Fruit fly (Drosophila melanogaster) whole organism, embryonic: Measurements from ENCODE around the gene CG14454.
A peak's percentile ranks its signal among the peaks of the same experiment; 100 is the strongest.

Experiments used
- BEAF-32 ChIP-seq: fragments of 200-800 bp; sonication (Bioruptor generic); optimal IDR thresholded peaks from 3 replicates; lab custom pipeline; 2017; ENCODE audit warnings: missing biosample characterization, missing genetic modification characterization, mild to moderate bottlenecking, moderate library complexity, missing genetic modification reagents
- Bgb ChIP-seq: fragments of 200-800 bp; sonication (Bioruptor generic); IDR thresholded peaks from 2 replicates; pipeline ENCODE4 v1.3.6; 2022; ENCODE audit warnings: missing biosample characterization, missing genetic modification characterization; ENCODE audit not compliant: partially characterized antibody
- BtbVII ChIP-seq: fragments of 200-800 bp; sonication (Bioruptor generic); optimal IDR thresholded peaks from 3 replicates; lab custom pipeline; 2017; ENCODE audit warnings: missing biosample characterization, mild to moderate bottlenecking, missing genetic modification characterization
- CG10274 ChIP-seq: fragments of 200-800 bp; sonication (Bioruptor generic); optimal IDR thresholded peaks from 3 replicates; lab custom pipeline; 2017; ENCODE audit warnings: missing biosample characterization, mild to moderate bottlenecking, missing genetic modification characterization
- CG10543 ChIP-seq: fragments of 200-800 bp; sonication (Bioruptor generic); optimal IDR thresholded peaks from 3 replicates; lab custom pipeline; 2017; ENCODE audit warnings: missing biosample characterization, mild to moderate bottlenecking, missing genetic modification characterization, moderate library complexity
- CG12769 ChIP-seq: fragments of 200-800 bp; sonication (Bioruptor generic); optimal IDR thresholded peaks from 2 replicates; lab custom pipeline; 2019; ENCODE audit warnings: missing biosample characterization, mild to moderate bottlenecking, missing genetic modification characterization, moderate library complexity
- CG13894 ChIP-seq: fragments of 200-800 bp; sonication (Bioruptor generic); optimal IDR thresholded peaks from 3 replicates; lab custom pipeline; 2018; ENCODE audit warnings: missing biosample characterization, mild to moderate bottlenecking, missing genetic modification characterization, moderate library complexity
- CG14965 ChIP-seq: fragments of 200-800 bp; sonication (Bioruptor generic); optimal IDR thresholded peaks from 2 replicates; lab custom pipeline; 2016; ENCODE audit warnings: missing biosample characterization, missing genetic modification characterization, borderline replicate concordance
- CG15269 ChIP-seq: fragments of 200-800 bp; sonication (Bioruptor generic); optimal IDR thresholded peaks from 2 replicates; lab custom pipeline; 2018; ENCODE audit warnings: missing biosample characterization, mild to moderate bottlenecking, missing genetic modification characterization, moderate library complexity
- CG18764 ChIP-seq: fragments of 200-800 bp; sonication (Bioruptor generic); optimal IDR thresholded peaks from 3 replicates; lab custom pipeline; 2016; ENCODE audit warnings: missing biosample characterization, missing genetic modification characterization
- CG34376 ChIP-seq: fragments of 200-800 bp; sonication (Bioruptor generic); optimal IDR thresholded peaks from 2 replicates; lab custom pipeline; 2018; ENCODE audit warnings: missing biosample characterization, mild to moderate bottlenecking, missing genetic modification characterization
- CG4617 ChIP-seq: fragments of 200-800 bp; sonication (Bioruptor generic); optimal IDR thresholded peaks from 3 replicates; lab custom pipeline; 2016; ENCODE audit warnings: missing biosample characterization, missing genetic modification characterization, borderline replicate concordance
- CG4730 ChIP-seq: fragments of 200-800 bp; sonication (Bioruptor generic); IDR thresholded peaks from 2 replicates; pipeline ENCODE4 v1.3.6; 2022; ENCODE audit warnings: missing biosample characterization, missing genetic modification characterization
- CG6813 ChIP-seq: fragments of 200-800 bp; sonication (Bioruptor generic); optimal IDR thresholded peaks from 2 replicates; lab custom pipeline; 2017; ENCODE audit warnings: missing biosample characterization, missing genetic modification characterization, mild to moderate bottlenecking, moderate library complexity, missing genetic modification reagents
- CG7928 ChIP-seq: fragments of 200-800 bp; sonication (Bioruptor generic); optimal IDR thresholded peaks from 2 replicates; lab custom pipeline; 2017; ENCODE audit warnings: missing biosample characterization, mild to moderate bottlenecking, missing genetic modification characterization
- CTCF ChIP-seq: fragments of 200-800 bp; sonication (Bioruptor generic); optimal IDR thresholded peaks from 2 replicates; lab custom pipeline; 2017; ENCODE audit warnings: missing biosample characterization, mild to moderate bottlenecking, missing genetic modification characterization, moderate library complexity
- Eip74EF ChIP-seq, 2 experiments: fragments of 200-800 bp in 1 of 2; fragments of >200 bp in 1 of 2; sonication (Bioruptor generic) in 1 of 2; optimal IDR thresholded peaks; 2 replicates each; lab custom pipeline; 2017 to 2019; ENCODE audit warnings: missing biosample characterization in 2 of 2, missing genetic modification characterization in 2 of 2, mild to moderate bottlenecking in 1 of 2, moderate library complexity in 1 of 2
- Fer3 ChIP-seq: fragments of 200-800 bp; sonication (Bioruptor generic); optimal IDR thresholded peaks from 2 replicates; lab custom pipeline; 2018; ENCODE audit warnings: missing biosample characterization, mild to moderate bottlenecking, missing genetic modification characterization, moderate library complexity
- GATAe ChIP-seq: fragments of 200-800 bp; sonication (Bioruptor generic); conservative IDR thresholded peaks from 2 replicates; pipeline ENCODE4 v1.3.6; 2022; ENCODE audit warnings: missing biosample characterization, missing genetic modification characterization
- Gsc ChIP-seq: fragments of 200-800 bp; sonication (Bioruptor generic); IDR thresholded peaks from 2 replicates; pipeline ENCODE4 v1.3.6; 2022; ENCODE audit warnings: missing biosample characterization, missing genetic modification characterization
- HmgZ ChIP-seq: fragments of 200-800 bp; sonication (Bioruptor generic); optimal IDR thresholded peaks from 2 replicates; lab custom pipeline; 2018; ENCODE audit warnings: missing biosample characterization, mild to moderate bottlenecking, missing genetic modification characterization
- Hsf ChIP-seq: fragments of 200-800 bp; sonication (Bioruptor generic); optimal IDR thresholded peaks from 3 replicates; lab custom pipeline; 2016; ENCODE audit warnings: missing biosample characterization, missing genetic modification characterization
- NC2α ChIP-seq: fragments of 200-800 bp; sonication (Bioruptor generic); optimal IDR thresholded peaks from 2 replicates; lab custom pipeline; 2016; ENCODE audit warnings: missing biosample characterization, missing genetic modification characterization
- Pdp1 ChIP-seq, 2 experiments: fragments of 200-800 bp; sonication (Bioruptor generic); optimal IDR thresholded peaks; 3 replicates each; lab custom pipeline; 2016; ENCODE audit warnings: missing biosample characterization in 2 of 2, missing genetic modification characterization in 2 of 2, mild to moderate bottlenecking in 1 of 2, moderate library complexity in 1 of 2
- Sry-δ ChIP-seq: fragments of 200-800 bp; sonication (Bioruptor generic); optimal IDR thresholded peaks from 2 replicates; lab custom pipeline; 2016; ENCODE audit warnings: missing biosample characterization, missing genetic modification characterization
- Taf1 ChIP-seq: fragments of 200-800 bp; sonication (Bioruptor generic); IDR thresholded peaks from 2 replicates; pipeline ENCODE4 v1.3.6; 2022; ENCODE audit warnings: missing biosample characterization, missing genetic modification characterization
- ara ChIP-seq: fragments of 200-800 bp; sonication (Bioruptor generic); IDR thresholded peaks from 2 replicates; pipeline ENCODE4 v1.3.6; 2022; ENCODE audit warnings: missing biosample characterization, missing genetic modification characterization
- cad ChIP-seq: fragments of >200 bp; optimal IDR thresholded peaks from 2 replicates; lab custom pipeline; 2017; ENCODE audit warnings: missing biosample characterization, missing genetic modification characterization
- cg ChIP-seq: fragments of 200-800 bp; sonication (Bioruptor generic); optimal IDR thresholded peaks from 3 replicates; lab custom pipeline; 2019; ENCODE audit warnings: missing biosample characterization, mild to moderate bottlenecking, missing genetic modification characterization, moderate library complexity
- chinmo ChIP-seq: fragments of 200-800 bp; sonication (Bioruptor generic); IDR thresholded peaks from 4 replicates; pipeline ENCODE4 v1.3.6; 2022; ENCODE audit warnings: missing biosample characterization, missing genetic modification characterization; ENCODE audit not compliant: partially characterized antibody
- crc ChIP-seq: fragments of 200-800 bp; sonication (Bioruptor generic); optimal IDR thresholded peaks from 2 replicates; lab custom pipeline; 2016; ENCODE audit warnings: missing biosample characterization, missing genetic modification characterization
- cwo ChIP-seq: fragments of 200-800 bp; sonication (Bioruptor generic); optimal IDR thresholded peaks from 3 replicates; lab custom pipeline; 2017; ENCODE audit warnings: missing biosample characterization, missing genetic modification characterization, mild to moderate bottlenecking, moderate library complexity, missing genetic modification reagents
- dpn ChIP-seq, 2 experiments: fragments of 200-800 bp; sonication (Bioruptor generic); optimal IDR thresholded peaks; 3 replicates each; lab custom pipeline; 2016; ENCODE audit warnings: missing biosample characterization in 2 of 2, missing genetic modification characterization in 2 of 2
- ems ChIP-seq: fragments of 200-800 bp; sonication (Bioruptor generic); optimal IDR thresholded peaks from 3 replicates; lab custom pipeline; 2016; ENCODE audit warnings: missing biosample characterization, missing genetic modification characterization
- exex ChIP-seq: fragments of 200-800 bp; sonication (Bioruptor generic); optimal IDR thresholded peaks from 4 replicates; lab custom pipeline; 2018; ENCODE audit warnings: missing biosample characterization, mild to moderate bottlenecking, missing genetic modification characterization, moderate library complexity
- fru ChIP-seq: fragments of >200 bp; optimal IDR thresholded peaks from 2 replicates; lab custom pipeline; 2017
- grn ChIP-seq: fragments of 200-800 bp; sonication (Bioruptor generic); optimal IDR thresholded peaks from 3 replicates; lab custom pipeline; 2017; ENCODE audit warnings: missing biosample characterization, missing genetic modification characterization
- lab ChIP-seq: fragments of 200-800 bp; sonication (Bioruptor generic); optimal IDR thresholded peaks from 3 replicates; lab custom pipeline; 2017; ENCODE audit warnings: missing biosample characterization, missing genetic modification characterization, mild to moderate bottlenecking, moderate library complexity, missing genetic modification reagents
- mirr ChIP-seq: fragments of 200-800 bp; sonication (Bioruptor generic); optimal IDR thresholded peaks from 3 replicates; lab custom pipeline; 2018; ENCODE audit warnings: missing biosample characterization, mild to moderate bottlenecking, missing genetic modification characterization
- onecut ChIP-seq: fragments of 200-800 bp; sonication (Bioruptor generic); IDR thresholded peaks from 2 replicates; pipeline ENCODE4 v1.3.6; 2022; ENCODE audit warnings: missing biosample characterization, missing genetic modification characterization
- repo ChIP-seq: fragments of 200-800 bp; sonication (Bioruptor generic); optimal IDR thresholded peaks from 2 replicates; lab custom pipeline; 2016; ENCODE audit warnings: missing biosample characterization, missing genetic modification characterization
- sd ChIP-seq: fragments of 200-800 bp; sonication (Bioruptor generic); optimal IDR thresholded peaks from 3 replicates; lab custom pipeline; 2018; ENCODE audit warnings: missing biosample characterization, mild to moderate bottlenecking, missing genetic modification characterization, moderate library complexity
- shn ChIP-seq: fragments of 200-800 bp; sonication (Bioruptor generic); optimal IDR thresholded peaks from 3 replicates; lab custom pipeline; 2016; ENCODE audit warnings: missing biosample characterization, missing genetic modification characterization
- slbo ChIP-seq: fragments of 200-800 bp; sonication (Bioruptor generic); IDR thresholded peaks from 2 replicates; pipeline ENCODE4 v1.3.6; 2022; ENCODE audit warnings: missing biosample characterization, missing genetic modification characterization
- sug ChIP-seq: fragments of 200-800 bp; optimal IDR thresholded peaks from 2 replicates; lab custom pipeline; 2019; ENCODE audit warnings: missing biosample characterization, mild to moderate bottlenecking, missing genetic modification characterization, moderate library complexity
- twi ChIP-seq: fragments of 200-800 bp; optimal IDR thresholded peaks from 2 replicates; lab custom pipeline; 2019; ENCODE audit warnings: missing biosample characterization, mild to moderate bottlenecking, missing genetic modification characterization, moderate library complexity
- vvl ChIP-seq: fragments of 200-800 bp; sonication (Bioruptor generic); IDR thresholded peaks from 2 replicates; pipeline ENCODE4 v1.3.6; 2022; ENCODE audit warnings: missing biosample characterization, missing genetic modification characterization

The CG14454 gene

DNA sequence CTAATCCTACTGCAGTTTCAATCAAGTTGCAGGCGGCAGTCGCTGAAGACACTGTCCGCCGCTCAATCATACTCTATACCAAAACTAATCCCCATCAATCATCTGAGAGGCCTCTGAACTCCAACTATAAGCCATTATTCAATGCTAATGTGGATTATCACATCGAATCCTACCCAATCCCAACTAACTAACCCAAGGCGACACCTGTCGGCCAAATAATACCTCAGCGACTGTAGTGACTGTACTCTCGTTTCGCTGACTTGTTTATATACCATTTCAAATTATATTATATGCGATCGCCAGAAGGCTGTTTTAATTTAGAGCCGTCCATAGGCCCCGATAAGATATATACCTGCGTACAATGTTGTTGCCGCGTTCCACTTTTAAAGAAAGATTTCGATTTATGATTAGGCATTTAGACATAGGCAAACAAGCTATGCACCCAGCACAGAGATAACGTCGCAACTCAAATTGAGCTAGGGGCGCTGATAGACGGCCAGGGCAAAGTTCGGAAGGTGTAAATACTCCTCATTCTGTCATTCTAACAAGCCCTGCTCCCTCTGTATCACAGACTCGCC is 20.5 kb downstream of the CG14454 start (continued):
- TF ChIP-seq CG7928 (GFP tag; lab: Kevin White, UChicago) (no peak), sd (tag; lab: Kevin White, UChicago) (peak; percentile 58), mirr (peak; percentile 90), CG10543 (peak; percentile 39), CTCF (GFP tag; lab: Kevin White, UChicago) (peak; percentile 84), CG4730 (no peak), NC2α (GFP tag; lab: Kevin White, UChicago) (no peak), lab (GFP tag; lab: Kevin White, UChicago) (peak; percentile 41), CG12769 (tag; lab: Kevin White, UChicago) (no peak), BtbVII (peak; percentile 1), CG34376 (GFP tag; lab: Kevin White, UChicago) (peak; percentile 55), repo (no peak), CG4617 (no peak), vvl (no peak), ara (GFP tag; lab: Robert Waterston, UW) (no peak)

dm6 chr3L:22670174-22670573 is 22.2 kb downstream of the CG14454 start:
- no peak for TF ChIP-seq cg (GFP tag; lab: Kevin White, UChicago)
- peak; percentile 46 for TF ChIP-seq sug (tag; lab: Kevin White, UChicago)
- no peak for TF ChIP-seq slbo (GFP tag; lab: Robert Waterston, UW)
- TF ChIP-seq Taf1 (GFP tag; lab: Robert Waterston, UW) = no peak
- TF ChIP-seq CG34376 (GFP tag; lab: Kevin White, UChicago) = peak; percentile 34
- TF ChIP-seq Eip74EF (GFP tag; optimal IDR thresholded peaks at IDR 0.05; lab: Kevin White, UChicago) = no peak
- peak; percentile 6 for TF ChIP-seq HmgZ (tag; lab: Kevin White, UChicago)
- 0 out of 4 replicates have a peak, but pooled peaks have one; percentile 19 for TF ChIP-seq chinmo
- no peak for TF ChIP-seq Gsc (GFP tag; lab: Robert Waterston, UW)
- TF ChIP-seq cwo (GFP tag; lab: Kevin White, UChicago) = no peak
- no peak for TF ChIP-seq Fer3
- no peak for TF ChIP-seq fru
- no peak for TF ChIP-seq onecut (GFP tag; lab: Robert Waterston, UW)
- no peak for TF ChIP-seq cad
- TF ChIP-seq twi = peak; percentile 33
- TF ChIP-seq exex (tag; lab: Kevin White, UChicago) = peak; percentile 74
- peak; percentile 83 for TF ChIP-seq sd (tag; lab: Kevin White, UChicago)
- no peak for TF ChIP-seq ems (GFP tag; lab: Kevin White, UChicago)
- peak; percentile 94 for TF ChIP-seq grn (GFP tag; lab: Kevin White, UChicago)
- TF ChIP-seq Pdp1 (GFP tag; optimal IDR thresholded peaks at IDR 0.05; lab: Kevin White, UChicago) = peak in 1 of 2 experiments; percentile 90
- TF ChIP-seq CG18764 (GFP tag; lab: Kevin White, UChicago) = no peak

dm6 chr3L:22669275-22670006 is 22.9 kb downstream of the CG14454 start, which contains the start of gene Jhbp6:
Jhbp6 (plus strand) TSS chr3L:22669956.
- no peak for TF ChIP-seq Sry-δ (GFP tag; lab: Kevin White, UChicago)
- no peak for TF ChIP-seq crc (GFP tag; lab: Kevin White, UChicago)
- TF ChIP-seq sug (tag; lab: Kevin White, UChicago) = peak; percentile 7
- TF ChIP-seq CG14965 (GFP tag; lab: Kevin White, UChicago) = no peak
- no peak for TF ChIP-seq CG15269 (tag; lab: Kevin White, UChicago)
- no peak for TF ChIP-seq shn (GFP tag; lab: Kevin White, UChicago)
- TF ChIP-seq CG6813 (GFP tag; lab: Kevin White, UChicago) = no peak
- TF ChIP-seq Bgb (GFP tag; lab: Robert Waterston, UW) = no peak
- TF ChIP-seq BEAF-32 (GFP tag; lab: Kevin White, UChicago) = peak; percentile 11
- no peak for TF ChIP-seq Hsf
- no peak for TF ChIP-seq CG13894 (tag; lab: Kevin White, UChicago)
- TF ChIP-seq GATAe = peak; percentile 77
- TF ChIP-seq cg (GFP tag; lab: Kevin White, UChicago) = peak; percentile 10
- TF ChIP-seq grn (GFP tag; lab: Kevin White, UChicago) = peak; percentile 32
- no peak for TF ChIP-seq CG10274 (GFP tag; lab: Kevin White, UChicago)
- TF ChIP-seq dpn (GFP tag; optimal IDR thresholded peaks at IDR 0.05; lab: Kevin White, UChicago) = no peak
- TF ChIP-seq sd (tag; lab: Kevin White, UChicago) = no peak
